Fruit fly (Drosophila melanogaster) ovary, adult (tissue): ENCODE data around the gene CG8519.

Experiments used
- CG17801 ChIP-seq: fragments of 200-800 bp; optimal IDR thresholded peaks from 2 replicates; lab custom pipeline; 2019; ENCODE audit warnings: missing biosample characterization, mild to moderate bottlenecking, missing genetic modification characterization, moderate library complexity; ENCODE audit not compliant: partially characterized antibody

CG8519 gene

dm6 chr3L:6704468-6705056, at the start of gene CG8519:
Gene CG8519 (plus strand): TSS chr3L:6704860.
- no peak for TF ChIP-seq CG17801 (GFP tag; lab: Kevin White, UChicago)

DNA sequence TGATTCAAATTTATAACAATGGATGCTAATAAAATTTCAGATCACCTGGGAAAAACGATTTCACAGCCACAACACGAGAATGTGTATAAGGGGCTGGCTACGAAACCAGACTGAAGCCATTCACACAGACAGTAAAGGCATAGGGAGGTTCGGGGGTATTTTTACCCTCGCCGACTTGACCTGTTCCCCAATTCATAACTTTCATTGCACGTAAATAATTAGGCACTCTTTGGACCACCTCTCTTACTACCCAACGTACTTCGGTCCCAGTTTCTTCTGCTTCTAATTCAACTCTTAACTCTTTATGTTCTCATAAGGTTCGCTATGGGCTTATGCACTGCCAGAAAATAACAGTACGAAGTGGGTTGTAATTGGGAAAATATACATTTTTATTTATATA, 39.1 kb upstream of the CG8519 start, which contains the start of gene eIF4E4:
eIF4E4 (minus strand) TSS at position 101 of the 400 bp plus-strand sequence.
- TF ChIP-seq CG17801 (GFP tag; lab: Kevin White, UChicago), result no peak

- no peak for TF ChIP-seq CG17801 (GFP tag; lab: Kevin White, UChicago)
These were observed 36.9 kb upstream of the CG8519 start, which contains the start of gene Grl65a for dm6 chr3L:6667716-6668115. Gene Grl65a (minus strand): TSS chr3L:6667816.

dm6 chr3L:6688920-6689319, 15.7 kb upstream of the CG8519 start:
- no peak for TF ChIP-seq CG17801 (GFP tag; lab: Kevin White, UChicago)

DNA sequence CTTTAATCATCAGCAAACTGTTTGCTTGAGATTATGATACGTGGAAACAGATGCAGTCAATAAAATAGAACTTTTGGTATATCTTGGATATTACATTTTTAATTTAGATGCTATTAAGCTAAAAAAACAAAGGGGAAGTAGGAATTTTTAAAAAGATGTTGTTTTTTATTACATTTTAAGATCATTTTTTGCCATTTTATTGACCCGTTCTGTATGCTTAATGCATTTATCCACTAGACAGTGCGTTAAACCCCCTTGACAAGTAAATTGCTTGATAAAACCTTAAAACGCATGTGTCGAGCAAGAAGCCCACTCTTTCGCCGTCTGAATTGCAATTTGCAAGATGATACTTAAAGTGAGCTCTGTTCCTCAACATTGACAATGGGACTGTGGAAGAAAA, 11.5 kb upstream of the CG8519 start:
- no peak for TF ChIP-seq CG17801 (GFP tag; lab: Kevin White, UChicago)

DNA sequence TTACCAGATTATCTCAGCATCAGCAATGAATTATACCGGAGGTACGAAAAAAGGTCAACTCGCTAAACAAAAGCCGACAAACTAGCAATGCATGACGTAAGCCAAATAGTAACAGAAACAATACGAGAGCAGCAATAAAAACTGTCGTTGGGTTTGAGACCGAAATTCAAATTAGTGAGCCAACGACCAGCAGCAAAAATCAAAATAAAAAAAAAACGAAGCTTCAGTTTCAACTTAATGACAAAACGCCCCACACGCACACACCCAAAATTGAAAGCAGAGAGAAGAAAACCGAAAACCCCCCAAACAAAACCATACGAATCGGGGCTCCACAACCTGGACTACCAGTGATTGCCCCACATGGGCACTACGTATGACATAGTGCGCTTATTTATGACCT, 10.5 kb upstream of the CG8519 start:
- TF ChIP-seq CG17801 (GFP tag; lab: Kevin White, UChicago), result no peak

- no peak for TF ChIP-seq CG17801 (GFP tag; lab: Kevin White, UChicago)
These were observed 7.3 kb upstream of the CG8519 start for dm6 chr3L:6697353-6697752.

dm6 chr3L:6700962-6701477, 3.6 kb upstream of the CG8519 start:
- TF ChIP-seq CG17801 (GFP tag; lab: Kevin White, UChicago), result no peak

- TF ChIP-seq CG17801 (GFP tag; lab: Kevin White, UChicago), result no peak
These were observed 1.3 kb upstream of the CG8519 start, which contains the start of gene SP1173 for dm6 chr3L:6703368-6703807. Gene SP1173 (minus strand): TSS chr3L:6703521.

dm6 chr3L:6705865-6706264, 1.2 kb downstream of the CG8519 start:
- no peak for TF ChIP-seq CG17801 (GFP tag; lab: Kevin White, UChicago)

dm6 chr3L:6706723-6707591, 2.3 kb downstream of the CG8519 start:
- TF ChIP-seq CG17801 (GFP tag; lab: Kevin White, UChicago), result no peak

DNA sequence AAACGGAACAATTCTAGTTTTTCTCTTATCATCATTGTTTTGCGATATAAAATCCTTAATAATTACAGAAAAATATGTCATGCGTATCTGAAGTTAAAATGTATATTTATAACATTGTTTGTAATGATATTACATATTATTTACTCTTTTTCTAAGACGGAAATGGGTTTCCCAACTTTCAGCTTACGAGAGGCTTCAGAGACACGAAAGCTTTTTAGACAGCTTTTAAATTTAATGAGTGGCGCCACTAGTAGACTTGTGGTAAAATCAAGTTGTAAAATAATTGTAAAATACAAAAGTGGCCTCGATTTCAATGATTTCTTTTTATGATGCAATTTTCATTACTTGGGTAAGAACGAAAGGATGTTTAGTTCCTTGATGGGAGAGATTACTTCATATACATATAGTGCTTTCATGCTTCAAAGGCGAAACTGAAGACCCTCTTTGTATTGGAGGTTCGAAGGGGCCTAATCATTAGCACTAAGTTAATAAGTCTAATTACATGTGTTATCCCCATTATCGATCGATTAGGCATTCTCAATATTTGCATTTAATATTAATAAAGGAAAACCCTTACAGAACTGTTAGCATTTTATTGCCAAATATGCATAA, 4.4 kb downstream of the CG8519 start:
- peak; percentile 7 for TF ChIP-seq CG17801 (GFP tag; lab: Kevin White, UChicago)

DNA sequence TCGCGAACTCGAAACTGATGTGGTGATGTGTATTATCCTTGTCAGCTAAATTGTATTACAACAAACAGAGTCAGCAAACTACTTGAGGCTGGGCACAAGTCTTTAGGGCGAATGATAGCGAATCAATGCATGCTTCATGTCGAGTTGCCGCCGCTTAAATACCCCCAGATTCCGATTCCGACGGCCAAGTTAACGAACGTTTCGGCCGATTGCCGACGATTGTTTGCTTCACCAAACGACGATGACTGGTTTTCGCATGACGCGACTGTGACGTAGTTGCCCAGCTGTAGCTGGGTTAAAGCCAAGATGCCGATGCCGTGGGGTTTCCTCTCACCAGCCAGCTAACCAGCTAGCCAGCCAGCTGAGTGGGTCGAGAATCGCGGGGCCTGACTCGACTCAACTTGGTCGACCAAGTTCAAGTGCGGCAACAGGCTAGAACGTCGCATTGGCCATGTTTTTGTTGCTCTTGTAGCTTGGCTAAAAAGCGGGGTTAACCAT, 14.8 kb downstream of the CG8519 start, which contains the start of gene ple:
ple (minus strand) TSS at position 134 of the 498 bp plus-strand sequence.
- TF ChIP-seq CG17801 (GFP tag; lab: Kevin White, UChicago), result no peak

DNA sequence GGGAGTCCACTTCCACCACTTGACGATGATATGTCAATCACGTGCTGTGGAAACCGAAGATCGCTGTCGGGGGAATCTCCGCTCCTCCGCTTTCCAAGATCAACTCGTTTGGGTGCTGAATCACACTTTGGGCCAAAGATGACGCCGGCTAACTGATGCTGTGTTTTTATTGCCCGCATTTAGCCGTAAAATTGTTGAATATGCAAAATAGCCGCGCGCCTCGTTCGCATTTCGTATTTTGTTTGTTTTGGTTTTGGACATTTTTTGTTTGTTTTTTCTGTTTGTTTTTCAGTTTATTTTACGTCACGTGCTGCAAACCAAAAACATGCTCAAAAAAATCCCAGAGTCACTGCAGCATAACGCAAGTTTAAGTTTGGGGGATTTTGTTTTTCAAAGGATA, 18.7 kb downstream of the CG8519 start:
- TF ChIP-seq CG17801 (GFP tag; lab: Kevin White, UChicago), result no peak

- no peak for TF ChIP-seq CG17801 (GFP tag; lab: Kevin White, UChicago)
These were observed 19.9 kb downstream of the CG8519 start for dm6 chr3L:6724511-6724910.
